ENCODE assay signal across 1 fruit fly cellular context in the genomic region with DNA sequence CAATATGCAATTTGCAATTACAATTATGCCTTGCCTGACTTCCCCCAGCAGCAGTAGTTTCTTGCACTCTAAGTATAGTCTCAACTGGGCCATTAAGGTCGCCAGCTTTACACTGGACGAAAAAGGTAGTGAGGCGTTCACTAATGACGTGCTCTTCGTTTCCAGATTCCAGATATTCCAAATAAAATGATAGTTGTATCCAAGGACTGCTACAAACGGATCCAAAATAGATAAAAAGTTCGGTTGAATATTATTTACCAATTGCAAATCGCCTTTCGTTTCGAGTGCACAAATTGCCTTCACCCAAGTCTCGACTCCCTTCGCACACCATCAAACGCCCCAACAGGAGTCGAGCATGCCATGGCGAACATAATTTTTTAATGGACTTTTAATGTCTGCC.
TF ChIP-seq lines count a peak whose summit lies in the region.

No protein-coding gene starts in this region.

TF ChIP-seq in whole organism, prepupa, 60 proteins besides CTCF, POLR2A, EP300 and RAD21 (continued from another document):
- TF ChIP-seq Hr39 (GFP tag; optimal IDR thresholded peaks at IDR 0.05; lab: Kevin White, UChicago) (peak; percentile 26), CG32006 (GFP tag; optimal IDR thresholded peaks at IDR 0.05; lab: Kevin White, UChicago) (peak; percentile 74), Eip93F (GFP tag; optimal IDR thresholded peaks at IDR 0.05; lab: Kevin White, UChicago) (no peak), CG3919 (GFP tag; optimal IDR thresholded peaks at IDR 0.05; lab: Kevin White, UChicago) (peak; percentile 66), Blimp-1 (GFP tag; optimal IDR thresholded peaks at IDR 0.05; lab: Kevin White, UChicago) (no peak), Sox14 (GFP tag; optimal IDR thresholded peaks at IDR 0.05; lab: Kevin White, UChicago) (peak; percentile 67), Sox15 (GFP tag; optimal IDR thresholded peaks at IDR 0.05; lab: Kevin White, UChicago) (peak; percentile 20), Ets96B (tag; optimal IDR thresholded peaks at IDR 0.05; lab: Kevin White, UChicago) (peak; percentile 54), Eip75B (GFP tag; optimal IDR thresholded peaks at IDR 0.05; lab: Kevin White, UChicago) (peak; percentile 49), eg (GFP tag; IDR thresholded peaks at IDR 0.05; lab: Robert Waterston, UW) (peak; percentile 85), Sox102F (GFP tag; optimal IDR thresholded peaks at IDR 0.05; lab: Kevin White, UChicago) (peak; percentile 1), CG15336 (GFP tag; IDR thresholded peaks at IDR 0.05; lab: Robert Waterston, UW) (peak; percentile 86), Ets21C (GFP tag; optimal IDR thresholded peaks at IDR 0.05; lab: Kevin White, UChicago) (no peak), CG34406 (GFP tag; optimal IDR thresholded peaks at IDR 0.05; lab: Kevin White, UChicago) (peak; percentile 20), Smox (GFP tag; optimal IDR thresholded peaks at IDR 0.05; lab: Kevin White, UChicago) (no peak), net (GFP tag; optimal IDR thresholded peaks at IDR 0.05; lab: Kevin White, UChicago) (peak; percentile 64), CG1621 (tag; optimal IDR thresholded peaks at IDR 0.05; lab: Kevin White, UChicago) (peak; percentile 49), Met (GFP tag; optimal IDR thresholded peaks at IDR 0.05; lab: Kevin White, UChicago) (peak; percentile 15), CG6808 (GFP tag; optimal IDR thresholded peaks at IDR 0.05; lab: Kevin White, UChicago) (peak; percentile 46), Eip78C (GFP tag; lab: Kevin White, UChicago) (peak; percentile 88), CG4318 (GFP tag; optimal IDR thresholded peaks at IDR 0.05; lab: Kevin White, UChicago) (peak; percentile 43), Hr38 (GFP tag; optimal IDR thresholded peaks at IDR 0.05; lab: Kevin White, UChicago) (no peak), CG8119 (GFP tag; IDR thresholded peaks at IDR 0.05; lab: Robert Waterston, UW) (peak; percentile 78), svp (GFP tag; lab: Kevin White, UChicago) (peak; percentile 72), dsx (GFP tag; optimal IDR thresholded peaks at IDR 0.05; lab: Kevin White, UChicago; ENCODE audit: poor library complexity, severe bottlenecking) (peak; percentile 66), CG3032 (tag; optimal IDR thresholded peaks at IDR 0.05; lab: Kevin White, UChicago) (peak; percentile 57), fd59A (GFP tag; optimal IDR thresholded peaks at IDR 0.05; lab: Kevin White, UChicago) (peak; percentile 54), cyc (GFP tag; optimal IDR thresholded peaks at IDR 0.05; lab: Kevin White, UChicago) (peak; percentile 26), CG11294 (GFP tag; IDR thresholded peaks at IDR 0.05; lab: Robert Waterston, UW) (peak; percentile 64; the same call in 1 of the 2 replicates), topi (GFP tag; optimal IDR thresholded peaks at IDR 0.05; lab: Kevin White, UChicago) (peak; percentile 25), acj6 (GFP tag; optimal IDR thresholded peaks at IDR 0.05; lab: Kevin White, UChicago) (peak; percentile 45), CG8632 (GFP tag; optimal IDR thresholded peaks at IDR 0.05; lab: Kevin White, UChicago) (no peak), OdsH (GFP tag; optimal IDR thresholded peaks at IDR 0.05; lab: Kevin White, UChicago) (peak; percentile 73), lz (GFP tag; optimal IDR thresholded peaks at IDR 0.05; lab: Kevin White, UChicago) (peak; percentile 35), pdm3 (GFP tag; optimal IDR thresholded peaks at IDR 0.05; lab: Kevin White, UChicago) (peak; percentile 75), ss (GFP tag; optimal IDR thresholded peaks at IDR 0.05; lab: Kevin White, UChicago) (peak in 1 of 2 experiments; percentile 10)
